Fruit fly (Drosophila melanogaster): Measurements from ENCODE around the gene CG33493.

The CG33493 gene

DNA sequence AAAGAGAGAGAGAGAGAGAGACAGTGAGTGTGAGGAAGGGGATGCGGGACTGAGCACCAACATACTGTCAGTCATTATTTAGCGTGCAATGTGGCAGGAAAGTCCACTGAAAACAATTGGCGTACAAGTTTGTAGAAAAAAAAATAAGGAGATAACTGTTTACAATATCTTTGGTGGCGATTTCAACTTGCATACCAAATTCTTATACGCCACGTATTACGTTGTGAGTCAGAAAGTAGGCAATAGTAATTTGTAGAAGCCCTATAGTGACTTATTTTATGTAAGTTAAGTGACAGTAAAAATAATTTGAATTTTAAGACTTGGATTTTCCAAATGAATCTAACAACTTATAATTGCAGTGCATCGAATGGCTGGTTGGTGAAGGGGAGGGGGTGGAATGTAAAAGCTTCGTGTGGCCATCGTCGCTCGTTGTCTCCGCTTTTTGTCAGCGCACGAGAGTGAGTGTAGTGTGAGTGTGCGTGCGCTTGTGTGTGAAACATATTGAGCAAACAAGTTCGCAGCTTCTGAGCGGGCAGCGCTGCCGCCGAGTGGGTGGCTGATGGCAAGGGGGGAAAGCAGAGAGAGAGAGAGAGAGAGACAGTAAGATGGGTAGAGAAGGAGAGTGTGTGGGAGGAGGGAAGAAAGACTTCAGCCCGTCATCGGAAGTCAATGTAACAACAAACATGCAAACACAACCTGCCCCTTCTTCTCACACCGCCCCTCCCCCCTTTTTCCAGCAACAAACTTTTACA lies 46.9 kb upstream of the CG33493 start (continued):
- TF ChIP-seq Lim3 (GFP tag; IDR thresholded peaks at IDR 0.05), result peak; percentile 82
- TF ChIP-seq Lhr (GFP tag; optimal IDR thresholded peaks at IDR 0.05), result peak; percentile 70
- TF ChIP-seq CG10147 (GFP tag; optimal IDR thresholded peaks at IDR 0.05), result peak; percentile 95
- TF ChIP-seq CG15073 (GFP tag; optimal IDR thresholded peaks at IDR 0.05), result peak; percentile 43
- TF ChIP-seq CG7745 (tag; optimal IDR thresholded peaks at IDR 0.05), result no peak
- TF ChIP-seq Rfx (GFP tag; IDR thresholded peaks at IDR 0.05), result peak; percentile 97
- peak; percentile 93 for TF ChIP-seq gem (tag; optimal IDR thresholded peaks at IDR 0.05)
- peak; percentile 90 for TF ChIP-seq Fer3 (tag; optimal IDR thresholded peaks at IDR 0.05)
- TF ChIP-seq sisA (GFP tag; IDR thresholded peaks at IDR 0.05), result peak; percentile 94; the same call in 1 of the 2 replicates
- peak; percentile 91 for TF ChIP-seq CG15269 (tag; optimal IDR thresholded peaks at IDR 0.05)
- peak; percentile 78 for TF ChIP-seq CG12942 (GFP tag; optimal IDR thresholded peaks at IDR 0.05)
- TF ChIP-seq CG11093 (GFP tag; IDR thresholded peaks at IDR 0.05), result peak; percentile 83
- peak; percentile 91 for TF ChIP-seq CG9609 (GFP tag; optimal IDR thresholded peaks at IDR 0.05)
- peak; percentile 90 for TF ChIP-seq CG34422 (GFP tag; IDR thresholded peaks at IDR 0.05)
- peak; percentile 97 for TF ChIP-seq danr (GFP tag; IDR thresholded peaks at IDR 0.05)
- peak; percentile 87 for TF ChIP-seq CG10267 (tag; optimal IDR thresholded peaks at IDR 0.05)
- peak; percentile 63 for TF ChIP-seq dmrt11E (tag; optimal IDR thresholded peaks at IDR 0.05)
- no peak for TF ChIP-seq sna (GFP tag; IDR thresholded peaks at IDR 0.05; ENCODE audit: partially characterized antibody)
- TF ChIP-seq zfh1 (GFP tag; IDR thresholded peaks at IDR 0.05), result peak; percentile 97
- TF ChIP-seq CG32772 (GFP tag; IDR thresholded peaks at IDR 0.05), result peak; percentile 91
- TF ChIP-seq PHDP (tag; optimal IDR thresholded peaks at IDR 0.05), result peak; percentile 87
- no peak for TF ChIP-seq inv (GFP tag; IDR thresholded peaks at IDR 0.05; ENCODE audit: partially characterized antibody)
- TF ChIP-seq Hmx (GFP tag; optimal IDR thresholded peaks at IDR 0.05), result peak; percentile 77
- peak; percentile 95; the same call in 2 of the 3 replicates for TF ChIP-seq tgo (GFP tag; IDR thresholded peaks at IDR 0.05)
- peak; percentile 73 for TF ChIP-seq salm (tag; optimal IDR thresholded peaks at IDR 0.05)
- peak; percentile 27; the same call in 1 of the 2 replicates for TF ChIP-seq Scr (GFP tag; IDR thresholded peaks at IDR 0.05; ENCODE audit: partially characterized antibody)
- TF ChIP-seq CG2199 (GFP tag; IDR thresholded peaks at IDR 0.05), result no peak; the same call in 2 of the 3 replicates
- peak; percentile 90 to 91 for TF ChIP-seq Pdp1 (GFP tag; optimal IDR thresholded peaks at IDR 0.05)
- TF ChIP-seq CG3407 (GFP tag; optimal IDR thresholded peaks at IDR 0.05), result peak; percentile 78
- TF ChIP-seq CG6765 (GFP tag; optimal IDR thresholded peaks at IDR 0.05), result peak; percentile 82
- TF ChIP-seq Ets97D (GFP tag; optimal IDR thresholded peaks at IDR 0.05), result peak; percentile 68
- peak; percentile 93 for TF ChIP-seq Oli (tag; optimal IDR thresholded peaks at IDR 0.05)
- TF ChIP-seq Stat92E (GFP tag; optimal IDR thresholded peaks at IDR 0.05), result peak in 2 of 3 experiments; percentile 43 to 83
- TF ChIP-seq kay (GFP tag; optimal IDR thresholded peaks at IDR 0.05), result peak; percentile 87
- TF ChIP-seq stwl (tag; optimal IDR thresholded peaks at IDR 0.05), result no peak
- peak; percentile 58 for TF ChIP-seq da (GFP tag; optimal IDR thresholded peaks at IDR 0.05)
- peak; percentile 95 for TF ChIP-seq CG9727 (GFP tag; optimal IDR thresholded peaks at IDR 0.05)
- no peak for TF ChIP-seq CG6791 (GFP tag; IDR thresholded peaks at IDR 0.05; ENCODE audit: partially characterized antibody)
- peak; percentile 97 for TF ChIP-seq slou (GFP tag; optimal IDR thresholded peaks at IDR 0.05)
- TF ChIP-seq cas (GFP tag; IDR thresholded peaks at IDR 0.05), result 0 out of 2 replicates have a peak, but pooled peaks have one; percentile 56
- peak; percentile 58 for TF ChIP-seq schlank (tag; optimal IDR thresholded peaks at IDR 0.05)
- TF ChIP-seq HLH54F (GFP tag; optimal IDR thresholded peaks at IDR 0.05), result peak; percentile 90
- TF ChIP-seq CG18764 (GFP tag; optimal IDR thresholded peaks at IDR 0.05), result peak; percentile 89
- TF ChIP-seq CG18011 (GFP tag; optimal IDR thresholded peaks at IDR 0.05), result peak; percentile 71
- peak; percentile 91 for TF ChIP-seq CG13424 (tag; optimal IDR thresholded peaks at IDR 0.05)
- peak; percentile 55 for TF ChIP-seq CG8765 (GFP tag; IDR thresholded peaks at IDR 0.05)
- peak; percentile 87 for TF ChIP-seq sima (GFP tag; optimal IDR thresholded peaks at IDR 0.05)
- TF ChIP-seq ems (GFP tag; optimal IDR thresholded peaks at IDR 0.05), result peak; percentile 92

All from whole organism, embryonic.